Worm (Caenorhabditis elegans): ENCODE data around the gene twk-4.

twk-4 gene

DNA sequence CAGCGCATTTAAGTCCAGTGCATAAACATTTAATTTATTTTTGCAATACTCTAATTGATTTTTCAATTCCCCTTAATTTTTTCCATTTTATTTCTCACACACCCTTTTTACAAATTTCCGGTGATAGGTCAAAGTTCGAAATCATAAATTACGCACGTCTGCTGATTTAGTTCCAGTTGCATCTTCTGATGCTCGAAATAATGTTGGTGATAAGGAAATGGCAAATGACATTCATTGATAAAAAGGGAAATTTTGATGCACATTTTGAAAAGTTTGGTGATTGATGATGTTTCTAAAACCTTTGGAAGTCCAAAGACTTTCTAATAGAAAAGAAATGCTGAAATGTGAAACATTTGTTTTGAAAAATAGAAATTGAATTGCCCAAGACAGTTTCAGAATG, 37.0 kb downstream of the twk-4 start:
- TF ChIP-seq mdl-1 (tag; optimal IDR thresholded peaks at IDR 0.05) (no peak), dmd-6 (GFP tag; IDR thresholded peaks at IDR 0.05) (peak; percentile 85), duxl-1 (tag; optimal IDR thresholded peaks at IDR 0.05; ENCODE audit: poor library complexity) (no peak), daf-16 (GFP tag; optimal IDR thresholded peaks at IDR 0.05) (no peak), daf-16 (tag; optimal IDR thresholded peaks at IDR 0.05) (peak; percentile 16), ztf-7 (tag; optimal IDR thresholded peaks at IDR 0.05) (peak; percentile 86), hlh-30 (tag; optimal IDR thresholded peaks at IDR 0.05; ENCODE audit: insufficient read depth) (peak; percentile 20), hlh-11 (tag; optimal IDR thresholded peaks at IDR 0.05) (peak; percentile 52), Y75B8A.6 (GFP tag; IDR thresholded peaks at IDR 0.05) (no peak), arid-1 (GFP tag; conservative IDR thresholded peaks at IDR 0.05) (no peak), nhr-48 (tag; optimal IDR thresholded peaks at IDR 0.05) (no peak), ceh-82 (tag; optimal IDR thresholded peaks at IDR 0.05) (no peak), spr-3 (GFP tag; optimal IDR thresholded peaks at IDR 0.05) (no peak), mep-1 (tag; optimal IDR thresholded peaks at IDR 0.05) (peak; percentile 6), php-3 (GFP tag; IDR thresholded peaks at IDR 0.05) (peak; percentile 74), nhr-41 (GFP tag; IDR thresholded peaks at IDR 0.05) (no peak), aha-1 (tag) (peak; percentile 81), Y48G9A.11 (GFP tag; IDR thresholded peaks at IDR 0.05) (no peak), nhr-6 (tag; optimal IDR thresholded peaks at IDR 0.05) (peak; percentile 6), ceh-62 (tag; optimal IDR thresholded peaks at IDR 0.05) (no peak), egl-27 (tag; optimal IDR thresholded peaks at IDR 0.05) (no peak), lim-7 (GFP tag; IDR thresholded peaks at IDR 0.05) (no peak), daf-12 (tag; optimal IDR thresholded peaks at IDR 0.05) (no peak), dve-1 (tag; optimal IDR thresholded peaks at IDR 0.05; ENCODE audit: insufficient read depth) (peak; percentile 75), pqm-1 (tag; optimal IDR thresholded peaks at IDR 0.05) (peak; percentile 96), T26A8.4 (GFP tag; IDR thresholded peaks at IDR 0.05) (no peak), sdz-12 (GFP tag; optimal IDR thresholded peaks at IDR 0.05) (no peak), cey-2 (tag; optimal IDR thresholded peaks at IDR 0.05; ENCODE audit: borderline replicate concordance, insufficient read depth) (no peak), tag-97 (GFP tag; IDR thresholded peaks at IDR 0.05) (no peak), snpc-4 (tag; optimal IDR thresholded peaks at IDR 0.05) (no peak), lsy-2 (tag; optimal IDR thresholded peaks at IDR 0.05) (peak in 1 of 2 experiments; percentile 22), nhr-28 (tag; optimal IDR thresholded peaks at IDR 0.05) (peak; percentile 53), ceh-32 (tag; optimal IDR thresholded peaks at IDR 0.05; ENCODE audit: poor library complexity) (no peak), hif-1 (tag; optimal IDR thresholded peaks at IDR 0.05) (peak in 1 of 2 experiments; percentile 64), F49E8.2 (tag; optimal IDR thresholded peaks at IDR 0.05; ENCODE audit: borderline replicate concordance) (no peak), ceh-28 (tag; optimal IDR thresholded peaks at IDR 0.05) (no peak), saeg-2 (GFP tag; IDR thresholded peaks at IDR 0.05) (no peak), nhr-77 (tag; optimal IDR thresholded peaks at IDR 0.05) (no peak), daf-8 (GFP tag; IDR thresholded peaks at IDR 0.05) (no peak), nhr-42 (GFP tag; IDR thresholded peaks at IDR 0.05) (no peak), F37D6.2 (tag; optimal IDR thresholded peaks at IDR 0.05) (no peak)

DNA sequence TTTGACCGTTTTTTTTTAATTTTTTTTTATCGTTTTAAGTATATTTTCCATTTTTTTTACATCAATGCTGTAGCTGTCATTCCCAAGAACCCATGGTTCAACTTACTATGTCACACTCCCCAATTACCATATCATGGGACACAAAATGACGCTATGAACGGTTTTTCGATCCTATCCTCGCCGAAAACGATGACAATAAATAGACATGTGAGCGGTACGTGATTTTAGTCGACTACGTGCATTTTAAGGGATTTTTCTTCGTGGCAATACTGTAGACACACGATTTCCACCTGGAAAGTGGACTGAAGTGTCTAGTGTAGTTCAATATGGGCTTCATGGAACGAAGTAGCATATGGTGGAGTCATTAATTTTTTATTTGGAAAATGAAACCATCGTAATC, 37.8 kb downstream of the twk-4 start:
- TF ChIP-seq T20F7.1 (GFP tag; optimal IDR thresholded peaks at IDR 0.05): no peak
- no peak for TF ChIP-seq daf-16 (GFP tag; optimal IDR thresholded peaks at IDR 0.05)
- TF ChIP-seq daf-16 (tag; optimal IDR thresholded peaks at IDR 0.05): no peak
- peak; percentile 50 for TF ChIP-seq dve-1 (tag; optimal IDR thresholded peaks at IDR 0.05; ENCODE audit: insufficient read depth)
- TF ChIP-seq jun-1 (tag; optimal IDR thresholded peaks at IDR 0.05): no peak
- TF ChIP-seq fos-1 (tag; optimal IDR thresholded peaks at IDR 0.05): no peak
- no peak for TF ChIP-seq rbr-2 (tag; optimal IDR thresholded peaks at IDR 0.05)
- no peak for TF ChIP-seq tag-97 (GFP tag; IDR thresholded peaks at IDR 0.05)
- no peak for TF ChIP-seq F49E8.2 (tag; optimal IDR thresholded peaks at IDR 0.05; ENCODE audit: borderline replicate concordance)
- no peak for TF ChIP-seq gei-8 (GFP tag; optimal IDR thresholded peaks at IDR 0.05)
- TF ChIP-seq nhr-77 (tag; optimal IDR thresholded peaks at IDR 0.05): no peak
- TF ChIP-seq arid-1 (GFP tag; conservative IDR thresholded peaks at IDR 0.05): no peak
- peak; percentile 63 for TF ChIP-seq aha-1 (tag)
- TF ChIP-seq madf-5 (GFP tag; IDR thresholded peaks at IDR 0.05): no peak
- no peak for TF ChIP-seq vab-7 (GFP tag; IDR thresholded peaks at IDR 0.05)
- no peak for TF ChIP-seq aly-2 (tag; optimal IDR thresholded peaks at IDR 0.05)
- no peak for TF ChIP-seq zfp-2 (tag; optimal IDR thresholded peaks at IDR 0.05)
- TF ChIP-seq ztf-11 (tag; optimal IDR thresholded peaks at IDR 0.05): no peak
- TF ChIP-seq nhr-48 (tag; optimal IDR thresholded peaks at IDR 0.05): peak; percentile 1
- TF ChIP-seq daf-8 (GFP tag; IDR thresholded peaks at IDR 0.05): no peak
- TF ChIP-seq dmd-6 (GFP tag; IDR thresholded peaks at IDR 0.05): peak; percentile 68
- no peak for TF ChIP-seq nhr-76 (tag; optimal IDR thresholded peaks at IDR 0.05)
